Worm (Caenorhabditis elegans): Measurements from ENCODE around the gene F31E8.4.

Gene F31E8.4

ce11 chrII:6808539-6808938 lies 8.6 kb upstream of the F31E8.4 start (continued):
- no peak for TF ChIP-seq Y105C5A.15 (GFP tag; IDR thresholded peaks at IDR 0.05)
- no peak for TF ChIP-seq lin-13 (GFP tag; optimal IDR thresholded peaks at IDR 0.05)
- no peak for TF ChIP-seq R02D3.7 (tag; optimal IDR thresholded peaks at IDR 0.05)
- TF ChIP-seq mep-1 (tag; optimal IDR thresholded peaks at IDR 0.05), result no peak
- TF ChIP-seq fos-1 (tag; optimal IDR thresholded peaks at IDR 0.05), result no peak
- no peak for TF ChIP-seq dmd-9 (GFP tag; IDR thresholded peaks at IDR 0.05)
- no peak for TF ChIP-seq cey-2 (tag; optimal IDR thresholded peaks at IDR 0.05; ENCODE audit: borderline replicate concordance, insufficient read depth)
- no peak for TF ChIP-seq pqm-1 (tag; optimal IDR thresholded peaks at IDR 0.05)
- TF ChIP-seq F26F4.8 (GFP tag; conservative IDR thresholded peaks at IDR 0.05), result no peak
- TF ChIP-seq nhr-6 (tag; optimal IDR thresholded peaks at IDR 0.05), result no peak
- TF ChIP-seq mdt-29 (GFP tag; IDR thresholded peaks at IDR 0.05), result no peak
- no peak for TF ChIP-seq lim-7 (GFP tag; IDR thresholded peaks at IDR 0.05)
- TF ChIP-seq lin-38 (GFP tag; IDR thresholded peaks at IDR 0.05), result no peak
- TF ChIP-seq zfp-3 (GFP tag; conservative IDR thresholded peaks at IDR 0.05), result no peak
- TF ChIP-seq ceh-82 (tag; optimal IDR thresholded peaks at IDR 0.05), result no peak
- peak in 1 of 2 experiments; percentile 14 for TF ChIP-seq mdl-1 (tag; optimal IDR thresholded peaks at IDR 0.05)
- TF ChIP-seq ceh-44 (GFP tag; IDR thresholded peaks at IDR 0.05), result no peak
- no peak for TF ChIP-seq madf-5 (GFP tag; IDR thresholded peaks at IDR 0.05)
- TF ChIP-seq lsy-2 (tag; optimal IDR thresholded peaks at IDR 0.05), result peak in 1 of 2 experiments; percentile 18
- peak; percentile 74 for TF ChIP-seq fkh-10 (GFP tag; optimal IDR thresholded peaks at IDR 0.05)
- no peak for TF ChIP-seq arid-1 (GFP tag; conservative IDR thresholded peaks at IDR 0.05)
- TF ChIP-seq skn-1 (tag; optimal IDR thresholded peaks at IDR 0.05), result no peak
- TF ChIP-seq set-16 (GFP tag; IDR thresholded peaks at IDR 0.05), result no peak; the same call in 1 of the 2 replicates
- no peak for TF ChIP-seq F49E8.2 (tag; optimal IDR thresholded peaks at IDR 0.05; ENCODE audit: borderline replicate concordance)
- TF ChIP-seq hlh-11 (tag; optimal IDR thresholded peaks at IDR 0.05), result no peak
- TF ChIP-seq nhr-77 (tag; optimal IDR thresholded peaks at IDR 0.05), result no peak
- no peak for TF ChIP-seq ceh-28 (tag; optimal IDR thresholded peaks at IDR 0.05)
- no peak for TF ChIP-seq lin-39 (tag; optimal IDR thresholded peaks at IDR 0.05)

- TF ChIP-seq arid-1 (GFP tag; conservative IDR thresholded peaks at IDR 0.05) (no peak), mxl-3 (GFP tag; optimal IDR thresholded peaks at IDR 0.05) (no peak), spr-3 (GFP tag; optimal IDR thresholded peaks at IDR 0.05) (no peak), rbr-2 (tag; optimal IDR thresholded peaks at IDR 0.05) (no peak), nhr-11 (tag; optimal IDR thresholded peaks at IDR 0.05) (no peak), egl-43 (GFP tag; IDR thresholded peaks at IDR 0.05) (no peak), nhr-28 (tag; optimal IDR thresholded peaks at IDR 0.05) (no peak), dmd-8 (GFP tag; IDR thresholded peaks at IDR 0.05) (no peak), ceh-62 (tag; optimal IDR thresholded peaks at IDR 0.05) (no peak), unc-39 (tag; optimal IDR thresholded peaks at IDR 0.05) (no peak)
Measured at ce11 chrII:6807162-6807561, 7.2 kb upstream of the F31E8.4 start, which contains the start of gene F31E8.5. Gene F31E8.5, minus strand, starts transcription at chrII:6807262.

DNA sequence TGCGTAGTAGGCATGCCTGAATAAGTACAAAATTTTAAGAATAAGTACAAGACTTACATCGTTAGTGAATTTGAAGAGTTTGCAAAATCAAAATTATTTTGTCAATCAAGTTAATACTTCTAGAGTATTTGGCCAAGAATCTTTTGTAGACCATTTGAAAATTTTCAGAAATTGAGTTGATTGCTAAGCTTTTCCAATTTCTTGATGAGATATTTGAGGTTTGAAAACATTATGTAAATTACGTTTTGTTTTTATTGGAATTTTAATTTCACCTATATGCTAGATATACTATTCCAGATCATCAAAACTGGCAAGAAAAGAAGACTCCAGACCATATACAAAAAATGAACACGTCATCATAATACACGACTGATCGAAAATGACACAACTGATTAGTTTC lies 3.1 kb upstream of the F31E8.4 start, which contains the start of gene tab-1:
Gene tab-1 (plus strand): TSS at position 301 of the 400 bp plus-strand sequence.
- TF ChIP-seq snpc-1.2 (GFP tag; IDR thresholded peaks at IDR 0.05) (no peak), ceh-20 (GFP tag; IDR thresholded peaks at IDR 0.05) (no peak), nhr-111 (GFP tag; optimal IDR thresholded peaks at IDR 0.05) (no peak), zip-2 (tag; optimal IDR thresholded peaks at IDR 0.05) (no peak), mdt-29 (GFP tag; IDR thresholded peaks at IDR 0.05) (no peak), T20F7.1 (GFP tag; optimal IDR thresholded peaks at IDR 0.05) (no peak), R02D3.7 (tag; optimal IDR thresholded peaks at IDR 0.05) (no peak), lin-39 (tag; optimal IDR thresholded peaks at IDR 0.05) (no peak), F10B5.3 (tag; optimal IDR thresholded peaks at IDR 0.05) (no peak), dve-1 (tag; optimal IDR thresholded peaks at IDR 0.05; ENCODE audit: insufficient read depth) (no peak), zfp-3 (GFP tag; conservative IDR thresholded peaks at IDR 0.05) (no peak), ceh-44 (GFP tag; IDR thresholded peaks at IDR 0.05) (no peak), snpc-4 (tag; optimal IDR thresholded peaks at IDR 0.05) (no peak), lin-1 (GFP tag; IDR thresholded peaks at IDR 0.05) (no peak), lin-15B (tag; optimal IDR thresholded peaks at IDR 0.05) (no peak), egl-43 (GFP tag; IDR thresholded peaks at IDR 0.05) (no peak), T26A8.4 (GFP tag; IDR thresholded peaks at IDR 0.05) (no peak), nhr-10 (tag; optimal IDR thresholded peaks at IDR 0.05) (no peak), ceh-62 (tag; optimal IDR thresholded peaks at IDR 0.05) (no peak)

All from whole organism, L4 larva.